Worm (Caenorhabditis elegans) whole organism, L1 larva: ENCODE results near the gene mtl-1.
A peak's percentile ranks its signal among the peaks of the same experiment; 100 is the strongest.

Experiments
- C16A3.4 ChIP-seq: fragments of 150-350 bp; optimal IDR thresholded peaks from 2 replicates; lab custom pipeline; 2014; ENCODE audit warnings: missing biosample characterization, missing genetic modification characterization
- C34B4.2 ChIP-seq: sonication (generic microtip); optimal IDR thresholded peaks from 2 replicates; lab custom pipeline; 2017; ENCODE audit warnings: mild to moderate bottlenecking, missing genetic modification characterization, missing compliant biosample characterization
- alr-1 ChIP-seq: fragments of 200-800 bp; sonication (Bioruptor generic); optimal IDR thresholded peaks from 2 replicates; lab custom pipeline; 2018; ENCODE audit warnings: borderline replicate concordance, mild to moderate bottlenecking, missing genetic modification characterization, missing compliant biosample characterization
- aly-2 ChIP-seq: fragments of 150-350 bp; optimal IDR thresholded peaks from 2 replicates; lab custom pipeline; 2014; ENCODE audit warnings: missing biosample characterization, missing genetic modification characterization
- ama-1 ChIP-seq: fragments of 150-350 bp; optimal IDR thresholded peaks from 2 replicates; lab custom pipeline; 2014
- blmp-1 ChIP-seq: fragments of 150-350 bp; optimal IDR thresholded peaks from 2 replicates; lab custom pipeline; 2014; ENCODE audit warnings: missing biosample characterization, missing genetic modification characterization
- ceh-63 ChIP-seq: fragments of 200-800 bp; sonication (Bioruptor generic); optimal IDR thresholded peaks from 2 replicates; lab custom pipeline; 2018; ENCODE audit warnings: mild to moderate bottlenecking, missing genetic modification characterization, missing compliant biosample characterization
- ceh-82 ChIP-seq, 3 experiments: fragments of 150-350 bp in 1 of 3; sonication (generic microtip) in 2 of 3; optimal IDR thresholded peaks; 2 replicates each; lab custom pipeline; 2014 to 2017; ENCODE audit warnings: missing biosample characterization in 3 of 3, missing genetic modification characterization in 3 of 3
- ceh-90 ChIP-seq: sonication (generic microtip); optimal IDR thresholded peaks from 2 replicates; lab custom pipeline; 2016; ENCODE audit warnings: missing genetic modification characterization, missing compliant biosample characterization
- dpl-1 ChIP-seq, 3 experiments: fragments of 150-350 bp in 2 of 3; sonication (generic microtip) in 1 of 3; optimal IDR thresholded peaks; 2 replicates each; lab custom pipeline; 2014 to 2017; ENCODE audit warnings: missing biosample characterization in 3 of 3, missing genetic modification characterization in 3 of 3, missing genetic modification reagents in 3 of 3
- efl-1 ChIP-seq, 4 experiments: fragments of 150-350 bp; optimal IDR thresholded peaks in 3 of 4; peaks in 1 of 4; 1 replicate in 1 of 4; 2 replicates in 3 of 4; lab custom pipeline; 2014; ENCODE audit warnings: missing biosample characterization in 2 of 4, missing genetic modification characterization in 2 of 4, missing genetic modification reagents in 2 of 4
- egl-13 ChIP-seq: sonication (generic microtip); optimal IDR thresholded peaks from 2 replicates; lab custom pipeline; 2016; ENCODE audit warnings: missing genotype, missing genetic modification reagents, missing genetic modification characterization, missing compliant biosample characterization
- elt-2 ChIP-seq: sonication (generic microtip); optimal IDR thresholded peaks from 2 replicates; lab custom pipeline; 2016; ENCODE audit warnings: missing genetic modification characterization, mild to moderate bottlenecking, inconsistent platforms, missing compliant biosample characterization, missing genetic modification reagents
- fkh-4 ChIP-seq: sonication (generic microtip); optimal IDR thresholded peaks from 2 replicates; lab custom pipeline; 2016; ENCODE audit warnings: missing compliant biosample characterization, missing genetic modification characterization, borderline replicate concordance
- fkh-8 ChIP-seq: sonication (generic microtip); optimal IDR thresholded peaks from 2 replicates; lab custom pipeline; 2016; ENCODE audit warnings: mild to moderate bottlenecking, missing genetic modification characterization, missing compliant biosample characterization
- fos-1 ChIP-seq: fragments of 150-350 bp; optimal IDR thresholded peaks from 2 replicates; lab custom pipeline; 2014; ENCODE audit warnings: missing biosample characterization, missing genetic modification characterization
- grh-1 ChIP-seq: fragments of 200-800 bp; sonication (Bioruptor generic); IDR thresholded peaks from 2 replicates; pipeline ENCODE4 v1.3.6; 2022; ENCODE audit warnings: missing genetic modification reagents, missing genetic modification characterization, missing compliant biosample characterization
- hlh-17 ChIP-seq: fragments of 200-800 bp; sonication (Bioruptor generic); optimal IDR thresholded peaks from 2 replicates; lab custom pipeline; 2018; ENCODE audit warnings: missing genetic modification characterization, mild to moderate bottlenecking, missing compliant biosample characterization, moderate library complexity, borderline replicate concordance
- hlh-4 ChIP-seq: sonication (generic microtip); optimal IDR thresholded peaks from 2 replicates; lab custom pipeline; 2016; ENCODE audit warnings: mild to moderate bottlenecking, missing genetic modification characterization, missing compliant biosample characterization
- hpl-2 ChIP-seq: fragments of 150-350 bp; optimal IDR thresholded peaks from 2 replicates; lab custom pipeline; 2014; ENCODE audit warnings: missing biosample characterization, missing genetic modification reagents, missing genetic modification characterization
- isw-1 ChIP-seq: fragments of 200-800 bp; sonication (Bioruptor generic); IDR thresholded peaks from 2 replicates; pipeline ENCODE4 v1.3.6; 2022; ENCODE audit warnings: missing genetic modification characterization, missing compliant biosample characterization
- jun-1 ChIP-seq: fragments of 150-350 bp; optimal IDR thresholded peaks from 2 replicates; lab custom pipeline; 2014; ENCODE audit warnings: missing biosample characterization, missing genetic modification reagents, missing genetic modification characterization
- lin-13 ChIP-seq: fragments of 150-350 bp; optimal IDR thresholded peaks from 2 replicates; lab custom pipeline; 2014; ENCODE audit warnings: missing biosample characterization, missing genetic modification reagents, missing genetic modification characterization
- lin-15B ChIP-seq: fragments of 150-350 bp; sonication (generic microtip); optimal IDR thresholded peaks from 3 replicates; lab custom pipeline; 2014; ENCODE audit warnings: missing biosample characterization, missing genetic modification characterization
- lin-35 ChIP-seq, 2 experiments: fragments of 150-350 bp; optimal IDR thresholded peaks; 2 replicates each; lab custom pipeline; 2014; ENCODE audit warnings: missing biosample characterization in 2 of 2, missing genetic modification characterization in 2 of 2, missing genetic modification reagents in 2 of 2
- lin-39 ChIP-seq: fragments of 150-350 bp; optimal IDR thresholded peaks from 2 replicates; lab custom pipeline; 2014; ENCODE audit warnings: missing biosample characterization, missing genetic modification reagents, missing genetic modification characterization
- mdl-1 ChIP-seq, 2 experiments: fragments of 150-350 bp; optimal IDR thresholded peaks; 2 replicates each; lab custom pipeline; 2014 to 2017; ENCODE audit warnings: missing biosample characterization in 2 of 2, missing genetic modification characterization in 2 of 2, inconsistent platforms in 1 of 2
- mef-2 ChIP-seq: fragments of 150-350 bp; optimal IDR thresholded peaks from 2 replicates; lab custom pipeline; 2014; ENCODE audit warnings: missing biosample characterization, missing genetic modification characterization
- mep-1 ChIP-seq: fragments of 150-350 bp; optimal IDR thresholded peaks from 2 replicates; lab custom pipeline; 2014; ENCODE audit warnings: missing biosample characterization, missing genetic modification characterization
- nhr-11 ChIP-seq: fragments of 150-350 bp; optimal IDR thresholded peaks from 2 replicates; lab custom pipeline; 2014; ENCODE audit warnings: missing biosample characterization, missing genetic modification characterization
- nhr-19 ChIP-seq: fragments of 200-800 bp; sonication (Bioruptor generic); conservative IDR thresholded peaks from 2 replicates; pipeline ENCODE4 v1.3.6; 2022; ENCODE audit warnings: missing genetic modification characterization, missing compliant biosample characterization
- nhr-20 ChIP-seq: sonication (generic microtip); optimal IDR thresholded peaks from 2 replicates; lab custom pipeline; 2016; ENCODE audit warnings: mild to moderate bottlenecking, missing genetic modification characterization, missing compliant biosample characterization
- nhr-237 ChIP-seq: fragments of 150-350 bp; optimal IDR thresholded peaks from 2 replicates; lab custom pipeline; 2014; ENCODE audit warnings: missing biosample characterization, missing genetic modification characterization
- nhr-47 ChIP-seq: sonication (generic microtip); optimal IDR thresholded peaks from 2 replicates; lab custom pipeline; 2016; ENCODE audit warnings: mild to moderate bottlenecking, missing genetic modification characterization, moderate library complexity, missing compliant biosample characterization
- nhr-71 ChIP-seq: sonication (generic microtip); optimal IDR thresholded peaks from 2 replicates; lab custom pipeline; 2016; ENCODE audit warnings: mild to moderate bottlenecking, missing genetic modification characterization, moderate library complexity, missing compliant biosample characterization
- nhr-77 ChIP-seq: fragments of 150-350 bp; optimal IDR thresholded peaks from 2 replicates; lab custom pipeline; 2014; ENCODE audit warnings: missing biosample characterization, missing genetic modification characterization
- nhr-84 ChIP-seq: sonication (generic microtip); optimal IDR thresholded peaks from 2 replicates; lab custom pipeline; 2017; ENCODE audit warnings: missing biosample characterization, missing genetic modification characterization
- nhr-90 ChIP-seq: sonication (generic microtip); optimal IDR thresholded peaks from 2 replicates; lab custom pipeline; 2016; ENCODE audit warnings: mild to moderate bottlenecking, missing genetic modification characterization, missing compliant biosample characterization; ENCODE audit not compliant: poor library complexity
- pag-3 ChIP-seq: sonication (generic microtip); optimal IDR thresholded peaks from 2 replicates; lab custom pipeline; 2017; ENCODE audit warnings: missing genetic modification characterization, mild to moderate bottlenecking, missing compliant biosample characterization, antibody characterized with exemption, borderline replicate concordance; ENCODE audit not compliant: insufficient read depth
- rnt-1 ChIP-seq: sonication (generic microtip); optimal IDR thresholded peaks from 2 replicates; lab custom pipeline; 2016; ENCODE audit warnings: mild to moderate bottlenecking, missing genetic modification characterization, moderate library complexity, missing compliant biosample characterization
- skn-1 ChIP-seq: fragments of 150-350 bp; optimal IDR thresholded peaks from 2 replicates; lab custom pipeline; 2014; ENCODE audit warnings: missing biosample characterization, missing genetic modification characterization
- swsn-7 ChIP-seq: sonication (generic microtip); optimal IDR thresholded peaks from 2 replicates; lab custom pipeline; 2016; ENCODE audit warnings: missing genetic modification characterization, missing compliant biosample characterization
- tlp-1 ChIP-seq: fragments of 150-350 bp; optimal IDR thresholded peaks from 2 replicates; lab custom pipeline; 2014; ENCODE audit warnings: missing biosample characterization, missing genetic modification characterization
- unc-130 ChIP-seq: fragments of 150-350 bp; optimal IDR thresholded peaks from 2 replicates; lab custom pipeline; 2017; ENCODE audit warnings: missing biosample characterization, missing genetic modification characterization, inconsistent platforms
- unc-30 ChIP-seq: sonication (generic microtip); optimal IDR thresholded peaks from 2 replicates; lab custom pipeline; 2017; ENCODE audit warnings: missing biosample characterization, missing genetic modification characterization
- unc-62 ChIP-seq: fragments of 150-350 bp; optimal IDR thresholded peaks from 2 replicates; lab custom pipeline; 2014; ENCODE audit warnings: missing biosample characterization, missing genetic modification reagents, missing genetic modification characterization
- unc-98 ChIP-seq: fragments of 200-800 bp; sonication (Bioruptor generic); IDR thresholded peaks from 2 replicates; pipeline ENCODE4 v1.3.6; 2022; ENCODE audit warnings: missing genetic modification characterization, missing compliant biosample characterization
- xbp-1 ChIP-seq: sonication (generic microtip); optimal IDR thresholded peaks from 2 replicates; lab custom pipeline; 2016; ENCODE audit warnings: missing genetic modification characterization, missing compliant biosample characterization
- zag-1 ChIP-seq: fragments of 150-350 bp; optimal IDR thresholded peaks from 2 replicates; lab custom pipeline; 2014; ENCODE audit warnings: missing biosample characterization, missing genetic modification characterization
- zip-4 ChIP-seq: fragments of 200-800 bp; sonication (Bioruptor generic); optimal IDR thresholded peaks from 2 replicates; lab custom pipeline; 2018; ENCODE audit warnings: mild to moderate bottlenecking, missing genetic modification characterization, moderate library complexity, missing compliant biosample characterization
- ztf-11 ChIP-seq, 2 experiments: sonication (generic microtip); optimal IDR thresholded peaks; 2 replicates each; lab custom pipeline; 2016 to 2017; ENCODE audit warnings: missing genetic modification characterization in 2 of 2, missing biosample characterization in 1 of 2, missing compliant biosample characterization in 1 of 2

mtl-1 gene

DNA sequence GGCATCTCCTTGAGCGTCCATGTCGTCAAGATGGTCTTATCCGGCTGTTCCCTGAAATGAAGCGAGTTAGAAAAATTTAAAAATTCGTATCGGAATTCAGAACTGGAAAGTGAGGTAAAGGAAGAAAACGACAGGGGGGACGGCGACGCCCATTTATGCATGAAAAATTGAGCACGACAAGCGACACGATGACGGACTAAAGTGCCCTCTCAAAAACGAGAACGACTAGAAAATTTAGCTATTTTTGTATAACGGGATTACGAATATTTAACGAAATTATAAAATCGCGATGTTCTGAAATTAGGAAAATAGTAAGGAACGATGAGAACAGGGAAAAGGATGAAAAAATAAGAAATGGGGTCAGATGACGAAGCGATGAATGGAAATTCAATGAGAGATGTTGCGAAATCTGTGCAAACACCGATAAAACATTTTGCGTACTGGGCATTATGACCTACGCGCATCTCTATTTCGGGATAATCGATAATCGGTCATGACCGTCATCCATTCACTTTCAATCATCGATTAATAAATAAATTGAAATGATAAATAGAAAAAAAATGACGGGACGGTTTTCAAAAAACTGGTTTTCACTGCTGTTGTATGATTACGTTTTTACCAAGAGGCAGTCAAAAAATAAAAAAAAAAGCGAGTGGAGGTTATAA is 35.1 kb downstream of the mtl-1 start, which contains the start of gene snb-1 (continued):
- TF ChIP-seq efl-1 (optimal IDR thresholded peaks at IDR 0.05; lab: Kevin White, UChicago) = peak; percentile 69 to 70
- TF ChIP-seq efl-1 (GFP tag; optimal IDR thresholded peaks at IDR 0.05 in 1 of 2; lab: Kevin White, UChicago) = peak; percentile 66 to 97
- peak; percentile 19 for TF ChIP-seq nhr-77 (tag; lab: Kevin White, UChicago)
- TF ChIP-seq blmp-1 (tag; lab: Kevin White, UChicago) = peak; percentile 87
- peak in 1 of 2 experiments; percentile 57 for TF ChIP-seq mdl-1 (tag; optimal IDR thresholded peaks at IDR 0.05; lab: Kevin White, UChicago)
- TF ChIP-seq isw-1 (GFP tag; lab: Robert Waterston, UW) = peak; percentile 47
- no peak for TF ChIP-seq fkh-8
- TF ChIP-seq mep-1 (tag; lab: Kevin White, UChicago) = peak; percentile 83
- TF ChIP-seq unc-130 (tag; lab: Kevin White, UChicago) = peak; percentile 80
- TF ChIP-seq hlh-4 (tag; lab: Kevin White, UChicago) = no peak
- TF ChIP-seq ceh-82 (tag; optimal IDR thresholded peaks at IDR 0.05; lab: Kevin White, UChicago) = peak; percentile 97 to 99 (median 97)
- TF ChIP-seq rnt-1 = peak; percentile 49
- peak; percentile 16 for TF ChIP-seq fkh-4 (tag; lab: Kevin White, UChicago)
- peak; percentile 79 for TF ChIP-seq nhr-71 (tag; lab: Kevin White, UChicago)
- TF ChIP-seq lin-13 = peak; percentile 35
- TF ChIP-seq aly-2 (tag; lab: Kevin White, UChicago) = no peak
- TF ChIP-seq grh-1 (GFP tag; lab: Robert Waterston, UW) = peak; percentile 58
- peak; percentile 62 for TF ChIP-seq nhr-47 (tag; lab: Kevin White, UChicago)
- peak; percentile 54 for TF ChIP-seq nhr-19 (GFP tag; lab: Robert Waterston, UW)
- TF ChIP-seq xbp-1 (tag; lab: Kevin White, UChicago) = peak; percentile 65
- TF ChIP-seq zip-4 = peak; percentile 99
- TF ChIP-seq hpl-2 (GFP tag; lab: Kevin White, UChicago) = peak; percentile 48
- peak; percentile 59 for TF ChIP-seq jun-1 (tag; lab: Kevin White, UChicago)
- no peak for TF ChIP-seq ceh-90 (tag; lab: Kevin White, UChicago)
- TF ChIP-seq nhr-237 (tag; lab: Kevin White, UChicago) = no peak
- no peak for TF ChIP-seq ztf-11 (tag; optimal IDR thresholded peaks at IDR 0.05; lab: Kevin White, UChicago)
- TF ChIP-seq alr-1 = no peak
- peak; percentile 76 for TF ChIP-seq nhr-20 (tag; lab: Kevin White, UChicago)
- no peak for TF ChIP-seq mef-2 (tag; lab: Kevin White, UChicago)
- TF ChIP-seq unc-30 (tag; lab: Kevin White, UChicago) = no peak
- peak; percentile 75 to 80 for TF ChIP-seq lin-35 (GFP tag; optimal IDR thresholded peaks at IDR 0.05; lab: Kevin White, UChicago)
- no peak for TF ChIP-seq ceh-63
- TF ChIP-seq ama-1 (lab: Kevin White, UChicago) = no peak
- no peak for TF ChIP-seq lin-15B (tag; lab: Kevin White, UChicago)
- TF ChIP-seq hlh-17 = no peak
- TF ChIP-seq fos-1 (tag; lab: Kevin White, UChicago) = peak; percentile 1
- peak; percentile 91 for TF ChIP-seq skn-1 (tag; lab: Kevin White, UChicago)
- TF ChIP-seq pag-3 (tag; lab: Kevin White, UChicago) = no peak
- peak; percentile 57 for TF ChIP-seq egl-13 (tag; lab: Kevin White, UChicago)
- no peak for TF ChIP-seq elt-2 (tag; lab: Kevin White, UChicago)
- TF ChIP-seq unc-98 (GFP tag; lab: Robert Waterston, UW) = no peak
- no peak for TF ChIP-seq nhr-11
- no peak for TF ChIP-seq zag-1 (tag; lab: Kevin White, UChicago)
- TF ChIP-seq unc-62 = no peak
- TF ChIP-seq dpl-1 (GFP tag; optimal IDR thresholded peaks at IDR 0.05; lab: Kevin White, UChicago) = peak; percentile 61 to 71 (median 62)
- no peak for TF ChIP-seq nhr-84 (tag; lab: Kevin White, UChicago)
- TF ChIP-seq C16A3.4 (tag; lab: Kevin White, UChicago) = peak; percentile 78
- TF ChIP-seq nhr-90 (tag; lab: Kevin White, UChicago) = peak; percentile 71
- TF ChIP-seq swsn-7 (tag; lab: Kevin White, UChicago) = peak; percentile 54
- TF ChIP-seq C34B4.2 (tag; lab: Kevin White, UChicago) = no peak
- TF ChIP-seq lin-39 = no peak
- no peak for TF ChIP-seq tlp-1 (tag; lab: Kevin White, UChicago)
